Worm (Caenorhabditis elegans) whole organism, late embryonic: ENCODE results near the gene col-150.
"Not testable (repeated sequence)": the region's sequence is repeated elsewhere in the genome, so short reads cannot be mapped to it uniquely, and the experiment has no call there.

Experiments
- K02D7.2 ChIP-seq: sonication (generic microtip); optimal IDR thresholded peaks from 2 replicates; lab custom pipeline; 2017; ENCODE audit warnings: mild to moderate bottlenecking, missing genetic modification characterization, missing compliant biosample characterization
- ama-1 ChIP-seq: fragments of 150-350 bp; optimal IDR thresholded peaks from 2 replicates; lab custom pipeline; 2014
- ceh-14 ChIP-seq: sonication (generic microtip); optimal IDR thresholded peaks from 2 replicates; lab custom pipeline; 2016; ENCODE audit warnings: missing genotype, missing genetic modification characterization, missing compliant biosample characterization
- ceh-18 ChIP-seq: sonication (generic microtip); optimal IDR thresholded peaks from 2 replicates; lab custom pipeline; 2016; ENCODE audit warnings: missing genetic modification characterization, missing compliant biosample characterization
- ceh-2 ChIP-seq: sonication (generic microtip); optimal IDR thresholded peaks from 2 replicates; lab custom pipeline; 2016; ENCODE audit warnings: missing genotype, missing genetic modification characterization, missing compliant biosample characterization
- ceh-24 ChIP-seq: sonication (generic microtip); optimal IDR thresholded peaks from 2 replicates; lab custom pipeline; 2016; ENCODE audit warnings: mild to moderate bottlenecking, missing genetic modification characterization, missing compliant biosample characterization
- ceh-31 ChIP-seq: sonication (generic microtip); optimal IDR thresholded peaks from 2 replicates; lab custom pipeline; 2016; ENCODE audit warnings: missing genetic modification characterization, missing compliant biosample characterization
- ceh-34 ChIP-seq: sonication (generic microtip); optimal IDR thresholded peaks from 2 replicates; lab custom pipeline; 2016; ENCODE audit warnings: mild to moderate bottlenecking, missing genetic modification characterization, missing compliant biosample characterization
- ceh-45 ChIP-seq: fragments of 200-800 bp; sonication (Bioruptor generic); IDR thresholded peaks from 2 replicates; pipeline ENCODE4 v1.3.6; 2022; ENCODE audit warnings: missing genetic modification reagents, missing genetic modification characterization, missing compliant biosample characterization
- ceh-9 ChIP-seq: sonication (generic microtip); optimal IDR thresholded peaks from 2 replicates; lab custom pipeline; 2016; ENCODE audit warnings: mild to moderate bottlenecking, missing genetic modification characterization, inconsistent platforms, missing compliant biosample characterization
- dmd-4 ChIP-seq: sonication (generic microtip); optimal IDR thresholded peaks from 2 replicates; lab custom pipeline; 2016; ENCODE audit warnings: borderline replicate concordance, missing genetic modification characterization, missing compliant biosample characterization
- dve-1 ChIP-seq: sonication (generic microtip); optimal IDR thresholded peaks from 2 replicates; lab custom pipeline; 2017; ENCODE audit warnings: antibody characterized with exemption, mild to moderate bottlenecking, missing genetic modification characterization, missing compliant biosample characterization
- elt-4 ChIP-seq: sonication (generic microtip); optimal IDR thresholded peaks from 2 replicates; lab custom pipeline; 2016; ENCODE audit warnings: missing genetic modification characterization, missing compliant biosample characterization
- hlh-13 ChIP-seq: fragments of 200-800 bp; sonication (Bioruptor generic); optimal IDR thresholded peaks from 2 replicates; lab custom pipeline; 2018; ENCODE audit warnings: mild to moderate bottlenecking, missing genetic modification characterization, missing compliant biosample characterization
- hlh-30 ChIP-seq: sonication (generic microtip); optimal IDR thresholded peaks from 2 replicates; lab custom pipeline; 2017; ENCODE audit warnings: antibody characterized with exemption, missing genetic modification characterization, missing compliant biosample characterization; ENCODE audit not compliant: insufficient read depth
- hlh-6 ChIP-seq: sonication (generic microtip); optimal IDR thresholded peaks from 2 replicates; lab custom pipeline; 2016; ENCODE audit warnings: missing genotype, missing genetic modification characterization, missing compliant biosample characterization
- hlh-8 ChIP-seq: sonication (generic microtip); optimal IDR thresholded peaks from 2 replicates; lab custom pipeline; 2016; ENCODE audit warnings: missing genotype, missing genetic modification characterization, missing compliant biosample characterization
- madf-2 ChIP-seq: sonication (generic microtip); optimal IDR thresholded peaks from 2 replicates; lab custom pipeline; 2017; ENCODE audit warnings: missing genetic modification characterization, missing compliant biosample characterization
- mec-3 ChIP-seq: sonication (generic microtip); optimal IDR thresholded peaks from 2 replicates; lab custom pipeline; 2016; ENCODE audit warnings: borderline replicate concordance, missing genetic modification characterization, missing compliant biosample characterization
- pat-9 ChIP-seq: fragments of 200-800 bp; sonication (Bioruptor generic); optimal IDR thresholded peaks from 2 replicates; lab custom pipeline; 2018; ENCODE audit warnings: mild to moderate bottlenecking, missing genetic modification characterization, moderate library complexity, missing compliant biosample characterization
- pha-4 ChIP-seq: fragments of 150-350 bp; optimal IDR thresholded peaks from 2 replicates; lab custom pipeline; 2018; ENCODE audit warnings: missing biosample characterization, missing genetic modification reagents, missing genetic modification characterization
- pqm-1 ChIP-seq: sonication (generic microtip); optimal IDR thresholded peaks from 2 replicates; lab custom pipeline; 2016; ENCODE audit warnings: missing genetic modification characterization, missing compliant biosample characterization
- ref-2 ChIP-seq: sonication (generic microtip); optimal IDR thresholded peaks from 2 replicates; lab custom pipeline; 2016; ENCODE audit warnings: missing genetic modification characterization, missing compliant biosample characterization
- rnt-1 ChIP-seq: sonication (generic microtip); optimal IDR thresholded peaks from 2 replicates; lab custom pipeline; 2016; ENCODE audit warnings: missing genetic modification characterization, missing compliant biosample characterization
- sdc-2 ChIP-seq: sonication (generic microtip); optimal IDR thresholded peaks from 2 replicates; lab custom pipeline; 2016; ENCODE audit warnings: missing genotype, missing genetic modification characterization, missing compliant biosample characterization
- sox-2 ChIP-seq: fragments of 200-800 bp; sonication (Bioruptor generic); IDR thresholded peaks from 2 replicates; pipeline ENCODE4 v1.3.6; 2022; ENCODE audit warnings: missing genetic modification reagents, missing genetic modification characterization, missing compliant biosample characterization
- tbx-2 ChIP-seq: sonication (generic microtip); optimal IDR thresholded peaks from 2 replicates; lab custom pipeline; 2016; ENCODE audit warnings: missing genetic modification characterization, missing compliant biosample characterization
- tbx-7 ChIP-seq: sonication (generic microtip); optimal IDR thresholded peaks from 2 replicates; lab custom pipeline; 2016; ENCODE audit warnings: missing genotype, missing genetic modification characterization, missing compliant biosample characterization
- unc-3 ChIP-seq, 2 experiments: fragments of 200-800 bp in 1 of 2; sonication (Bioruptor generic) in 1 of 2; sonication (generic microtip) in 1 of 2; conservative IDR thresholded peaks in 1 of 2; optimal IDR thresholded peaks in 1 of 2; 2 replicates each; pipeline versions ENCODE4 v1.3.6 to Lab custom; 2016 to 2022; ENCODE audit warnings: missing compliant biosample characterization in 2 of 2, missing genetic modification characterization in 2 of 2, missing genetic modification reagents in 1 of 2
- unc-42 ChIP-seq: sonication (generic microtip); optimal IDR thresholded peaks from 2 replicates; lab custom pipeline; 2016; ENCODE audit warnings: missing genotype, missing genetic modification characterization, missing compliant biosample characterization
- unc-86 ChIP-seq: sonication (generic microtip); optimal IDR thresholded peaks from 2 replicates; lab custom pipeline; 2016; ENCODE audit warnings: missing genetic modification characterization, missing compliant biosample characterization
- ztf-16 ChIP-seq: sonication (generic microtip); optimal IDR thresholded peaks from 2 replicates; lab custom pipeline; 2017; ENCODE audit warnings: missing genetic modification characterization, missing compliant biosample characterization

Gene col-150

DNA sequence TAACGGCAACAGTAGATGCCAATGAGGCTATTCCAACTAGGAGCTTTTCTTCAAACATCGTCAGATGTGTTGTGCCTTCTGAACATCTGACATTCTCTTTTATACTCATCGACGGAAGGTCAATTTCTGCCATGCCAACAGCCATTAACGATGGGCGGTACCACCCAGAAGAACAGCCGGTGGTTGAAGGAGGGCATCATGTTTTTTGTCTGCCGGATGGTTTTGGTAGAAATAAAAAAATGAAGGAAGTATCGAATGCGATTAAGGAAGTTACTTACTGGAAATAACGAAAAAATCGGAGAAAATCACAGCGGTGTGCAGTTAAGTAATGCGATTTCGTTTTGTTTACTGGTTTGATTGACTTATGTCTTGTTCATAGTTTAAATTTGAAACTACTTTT lies at the start of gene col-150:
col-150 (minus strand) TSS at position 101 of the 400 bp plus-strand sequence.
- TF ChIP-seq sox-2 (GFP tag; lab: Robert Waterston, UW) (no peak), pha-4 (tag; lab: Kevin White, UChicago) (no peak), rnt-1 (tag; lab: Kevin White, UChicago) (no peak), mec-3 (tag; lab: Kevin White, UChicago) (no peak), dmd-4 (tag; lab: Kevin White, UChicago) (no peak), madf-2 (no peak), ceh-18 (tag; lab: Kevin White, UChicago) (no peak), hlh-6 (tag; lab: Kevin White, UChicago) (no peak), ceh-14 (no peak), ama-1 (lab: Kevin White, UChicago) (no peak), ref-2 (no peak), hlh-13 (no peak)

DNA sequence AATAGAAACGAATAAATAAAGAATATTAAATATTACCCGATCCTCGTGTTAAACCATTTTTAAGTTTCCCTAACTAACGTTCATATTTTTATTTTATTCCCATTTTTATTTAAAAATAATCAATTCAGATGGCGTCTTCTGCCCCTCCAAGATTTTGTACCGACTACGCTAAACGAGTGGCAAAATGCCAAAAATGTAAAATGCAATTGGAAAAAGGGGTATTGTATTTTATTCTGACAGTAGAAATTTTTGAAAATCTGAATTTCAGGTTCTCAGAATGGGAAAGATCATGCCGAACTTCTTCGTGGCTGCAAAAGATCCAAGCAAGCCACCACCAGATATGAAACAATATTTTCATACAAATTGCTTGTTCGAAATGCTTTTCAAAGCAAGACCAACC lies 48.5 kb upstream of the col-150 start, which contains the start of gene K07C5.3:
K07C5.3 (plus strand) TSS at position 129 of the 400 bp plus-strand sequence.
- no peak for TF ChIP-seq ref-2
- no peak for TF ChIP-seq dmd-4 (tag; lab: Kevin White, UChicago)
- no peak for TF ChIP-seq pat-9 (tag; lab: Kevin White, UChicago)
- no peak for TF ChIP-seq hlh-30 (tag; lab: Kevin White, UChicago)
- no peak for TF ChIP-seq ceh-14
- TF ChIP-seq, all 69 proteins: peak for 0

DNA sequence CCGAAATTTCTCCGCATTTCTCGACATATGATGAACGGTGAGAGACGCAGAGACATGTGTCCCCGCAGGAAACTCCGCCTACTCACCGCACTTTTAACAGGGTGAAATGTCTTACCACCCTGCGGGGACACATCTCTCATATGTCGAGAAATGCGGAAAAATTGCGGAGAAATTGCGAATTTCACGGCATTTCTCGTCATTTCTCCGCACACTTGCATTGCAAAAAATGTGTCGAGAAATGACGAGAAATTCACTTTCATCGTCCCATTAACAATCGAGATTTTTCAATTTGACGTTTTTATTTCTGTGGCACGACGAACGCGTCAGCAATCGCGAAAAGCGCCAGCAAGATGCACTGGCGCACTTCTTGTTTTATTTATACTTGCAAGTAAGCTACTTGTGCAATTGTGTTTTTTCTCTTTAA lies 47.5 kb upstream of the col-150 start, which contains the start of gene K07C5.13:
K07C5.13 (plus strand) TSS at position 151 of the 424 bp plus-strand sequence.
- TF ChIP-seq unc-42 (tag; lab: Kevin White, UChicago) (peak; percentile 17), ref-2 (peak; percentile 49), sdc-2 (peak; percentile 22), ceh-31 (tag; lab: Kevin White, UChicago) (peak; percentile 56), tbx-2 (peak; percentile 25), unc-86 (tag; lab: Kevin White, UChicago) (peak; percentile 5), unc-3 (GFP tag; conservative IDR thresholded peaks at IDR 0.05; lab: Robert Waterston, UW) (0 out of 2 replicates have a peak, but pooled peaks have one; percentile 42), ceh-18 (tag; lab: Kevin White, UChicago) (peak; percentile 70), ceh-34 (tag; lab: Kevin White, UChicago) (peak; percentile 29)
- TF ChIP-seq unc-3 (tag; optimal IDR thresholded peaks at IDR 0.05; lab: Kevin White, UChicago) = not testable (repeated sequence)

DNA sequence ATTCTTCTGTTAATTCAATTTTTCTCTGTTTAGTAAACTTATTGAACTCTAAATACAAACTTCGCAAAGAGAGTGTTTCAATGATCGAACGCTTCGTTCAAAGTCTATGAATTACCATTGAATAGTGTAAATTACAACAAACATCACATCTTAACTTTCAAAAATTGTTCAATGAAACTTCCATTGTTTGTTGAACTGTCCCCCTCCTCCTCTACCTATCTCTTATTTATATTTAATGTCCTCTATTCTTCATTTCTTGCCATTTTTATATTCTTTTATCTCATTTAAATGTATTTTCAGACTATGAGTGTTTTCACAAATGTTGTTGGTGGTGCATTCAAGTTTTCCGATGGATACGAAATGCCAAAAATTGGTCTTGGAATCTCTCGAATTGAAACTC lies 44.8 kb upstream of the col-150 start, which contains the start of gene K07C5.2:
K07C5.2 (plus strand) TSS at position 301 of the 400 bp plus-strand sequence.
- TF ChIP-seq hlh-8 (no peak), tbx-7 (tag; lab: Kevin White, UChicago) (no peak), ceh-2 (tag; lab: Kevin White, UChicago) (no peak), K02D7.2 (tag; lab: Kevin White, UChicago) (no peak), dve-1 (no peak), ceh-45 (GFP tag; lab: Robert Waterston, UW) (no peak)

DNA sequence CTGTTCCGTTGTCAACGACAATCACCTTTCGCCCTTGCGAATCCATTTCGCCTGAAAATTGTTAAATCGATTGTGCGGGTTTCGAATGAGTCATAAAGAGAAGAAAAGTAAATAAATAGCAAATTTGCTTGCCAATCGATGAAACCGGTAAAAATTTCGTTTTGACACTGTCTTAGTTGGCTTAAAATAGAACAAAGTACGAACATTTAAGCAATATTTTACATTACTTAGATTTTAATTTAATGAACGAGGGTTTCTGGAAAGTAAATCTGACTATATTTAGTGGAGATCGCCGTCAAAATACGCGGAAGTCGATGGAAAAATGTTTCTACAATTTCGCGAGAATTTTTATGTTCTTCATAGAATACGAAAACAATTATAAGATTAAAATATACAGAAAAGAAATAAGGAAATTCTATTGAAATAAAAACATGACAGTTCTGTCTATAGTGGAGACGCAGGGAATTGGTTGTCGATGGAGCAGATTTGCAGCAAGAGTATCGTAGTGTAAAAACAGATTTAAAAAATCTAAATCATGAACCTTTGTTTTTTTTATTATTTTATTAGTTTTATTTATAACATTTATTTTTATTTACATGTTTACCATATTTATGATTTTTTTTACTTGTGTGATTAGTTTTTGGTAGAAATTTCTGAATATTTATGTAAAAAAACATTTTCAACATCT lies 44.0 kb upstream of the col-150 start, which contains the start of gene arx-2:
arx-2 (minus strand) TSS at position 51 of the 688 bp plus-strand sequence.
- TF ChIP-seq ceh-24 (tag; lab: Kevin White, UChicago) (no peak), pqm-1 (tag; lab: Kevin White, UChicago) (no peak), ztf-16 (no peak), hlh-8 (no peak), elt-4 (tag; lab: Kevin White, UChicago) (no peak), ceh-9 (tag; lab: Kevin White, UChicago) (no peak)
